Worm (Caenorhabditis elegans): ENCODE results near the gene stdh-1.

DNA sequence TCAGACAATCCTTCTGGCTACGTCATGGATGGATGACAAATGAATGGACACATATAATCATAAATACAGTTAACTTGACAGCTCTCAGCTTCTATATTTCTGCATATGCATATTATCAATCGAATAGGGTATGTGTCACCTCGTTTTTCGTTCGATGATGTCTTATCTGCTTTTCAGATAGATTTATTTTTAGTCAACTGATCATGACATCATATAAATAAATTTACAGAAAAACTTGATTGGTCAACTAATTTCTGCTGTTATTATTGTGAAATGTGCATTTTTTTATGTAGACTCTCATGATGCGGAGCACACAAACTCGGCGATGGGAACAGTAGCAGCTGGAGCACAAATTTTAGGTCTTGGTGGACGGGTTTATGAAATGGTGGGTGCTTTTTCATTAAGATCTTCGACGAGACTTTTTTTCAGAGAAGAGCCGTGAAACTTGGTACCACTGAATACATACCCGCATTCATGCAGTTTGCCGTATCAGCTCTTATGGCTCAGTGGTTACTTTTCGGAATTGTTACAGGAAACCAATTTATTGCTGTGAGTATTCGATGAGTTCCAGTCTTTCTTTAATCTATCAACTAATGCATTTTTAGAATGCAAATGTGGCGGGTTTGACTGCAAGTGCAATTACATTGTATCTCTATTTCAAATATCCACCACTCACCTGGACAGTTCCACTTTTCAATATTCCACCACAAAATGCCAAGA, 49.2 kb downstream of the stdh-1 start:
- TF ChIP-seq zag-1 (tag; optimal IDR thresholded peaks at IDR 0.05) (no peak), ztf-4 (tag; optimal IDR thresholded peaks at IDR 0.05) (no peak), blmp-1 (tag; optimal IDR thresholded peaks at IDR 0.05) (no peak), unc-130 (tag; optimal IDR thresholded peaks at IDR 0.05) (no peak), efl-1 (optimal IDR thresholded peaks at IDR 0.05) (no peak), efl-1 (GFP tag; optimal IDR thresholded peaks at IDR 0.05 in 1 of 2) (no peak), efl-3 (GFP tag; optimal IDR thresholded peaks at IDR 0.05) (no peak), ceh-8 (GFP tag; optimal IDR thresholded peaks at IDR 0.05) (no peak), sup-37 (GFP tag; optimal IDR thresholded peaks at IDR 0.05) (no peak)

All from whole organism, L1 larva.